Worm (Caenorhabditis elegans) whole organism, mixed stage, embryonic: ENCODE data around the gene Y17G7B.17.

Source experiments
- M03D4.4 ChIP-seq: sonication (generic microtip); optimal IDR thresholded peaks from 2 replicates; lab custom pipeline; 2017; ENCODE audit warnings: mild to moderate bottlenecking, missing genetic modification characterization, missing compliant biosample characterization
- bed-3 ChIP-seq: fragments of 200-800 bp; sonication (Bioruptor generic); optimal IDR thresholded peaks from 3 replicates; lab custom pipeline; 2018; ENCODE audit warnings: mild to moderate bottlenecking, missing genetic modification characterization, moderate library complexity, missing compliant biosample characterization
- blmp-1 ChIP-seq: fragments of 150-350 bp; optimal IDR thresholded peaks from 2 replicates; lab custom pipeline; 2014; ENCODE audit warnings: missing biosample characterization, missing genetic modification characterization
- ceh-39 ChIP-seq: fragments of 150-350 bp; optimal IDR thresholded peaks from 2 replicates; lab custom pipeline; 2014; ENCODE audit warnings: missing biosample characterization, missing genetic modification characterization
- ceh-43 ChIP-seq: fragments of 200-800 bp; sonication (Bioruptor generic); optimal IDR thresholded peaks from 2 replicates; lab custom pipeline; 2018; ENCODE audit warnings: mild to moderate bottlenecking, missing genetic modification characterization, moderate library complexity, missing compliant biosample characterization
- ceh-83 ChIP-seq: fragments of 200-800 bp; sonication (Bioruptor generic); optimal IDR thresholded peaks from 2 replicates; lab custom pipeline; 2018; ENCODE audit warnings: mild to moderate bottlenecking, missing genetic modification characterization, missing compliant biosample characterization
- ces-1 ChIP-seq: fragments of 150-350 bp; optimal IDR thresholded peaks from 2 replicates; lab custom pipeline; 2014; ENCODE audit warnings: missing biosample characterization, missing genetic modification reagents, missing genetic modification characterization
- cnd-1 ChIP-seq: fragments of 200-800 bp; sonication (Bioruptor generic); optimal IDR thresholded peaks from 2 replicates; lab custom pipeline; 2018; ENCODE audit warnings: mild to moderate bottlenecking, missing genetic modification characterization, missing compliant biosample characterization
- drap-1 ChIP-seq: fragments of 200-800 bp; sonication (Bioruptor generic); optimal IDR thresholded peaks from 3 replicates; lab custom pipeline; 2018; ENCODE audit warnings: mild to moderate bottlenecking, missing genetic modification characterization, missing compliant biosample characterization
- elt-1 ChIP-seq: sonication (generic microtip); optimal IDR thresholded peaks from 2 replicates; lab custom pipeline; 2017; ENCODE audit warnings: missing genetic modification characterization, mild to moderate bottlenecking, missing compliant biosample characterization, antibody characterized with exemption, moderate library complexity, borderline replicate concordance; ENCODE audit not compliant: insufficient read depth
- elt-3 ChIP-seq: fragments of 150-350 bp; optimal IDR thresholded peaks from 2 replicates; lab custom pipeline; 2014; ENCODE audit warnings: missing biosample characterization, missing genetic modification characterization
- flh-1 ChIP-seq: fragments of 200-800 bp; sonication (Bioruptor generic); optimal IDR thresholded peaks from 2 replicates; lab custom pipeline; 2018; ENCODE audit warnings: mild to moderate bottlenecking, missing genetic modification characterization, moderate library complexity, missing compliant biosample characterization
- ham-2 ChIP-seq: fragments of 200-800 bp; sonication (Bioruptor generic); optimal IDR thresholded peaks from 2 replicates; lab custom pipeline; 2018; ENCODE audit warnings: mild to moderate bottlenecking, missing genetic modification characterization, missing compliant biosample characterization
- hlh-1 ChIP-seq: fragments of 150-350 bp; optimal IDR thresholded peaks from 2 replicates; lab custom pipeline; 2014; ENCODE audit warnings: missing biosample characterization, missing genetic modification reagents, missing genetic modification characterization
- lin-13 ChIP-seq: fragments of 150-350 bp; optimal IDR thresholded peaks from 2 replicates; lab custom pipeline; 2014; ENCODE audit warnings: missing biosample characterization, missing genetic modification characterization
- lin-32 ChIP-seq: fragments of 200-800 bp; sonication (Bioruptor generic); optimal IDR thresholded peaks from 2 replicates; lab custom pipeline; 2018; ENCODE audit warnings: mild to moderate bottlenecking, missing genetic modification characterization, missing compliant biosample characterization
- lsy-2 ChIP-seq: fragments of 150-350 bp; optimal IDR thresholded peaks from 2 replicates; lab custom pipeline; 2014; ENCODE audit warnings: missing biosample characterization, missing genetic modification characterization
- mab-5 ChIP-seq: fragments of 150-350 bp; optimal IDR thresholded peaks from 2 replicates; lab custom pipeline; 2014; ENCODE audit warnings: missing biosample characterization, missing genetic modification characterization
- mep-1 ChIP-seq: fragments of 150-350 bp; optimal IDR thresholded peaks from 2 replicates; lab custom pipeline; 2017; ENCODE audit warnings: missing biosample characterization, missing genetic modification reagents, missing genetic modification characterization, inconsistent platforms
- mls-2 ChIP-seq: sonication (generic microtip); optimal IDR thresholded peaks from 2 replicates; lab custom pipeline; 2016; ENCODE audit warnings: mild to moderate bottlenecking, missing genetic modification characterization, moderate library complexity, missing compliant biosample characterization
- nhr-2 ChIP-seq: fragments of 150-350 bp; optimal IDR thresholded peaks from 2 replicates; lab custom pipeline; 2014; ENCODE audit warnings: missing biosample characterization, missing genetic modification characterization
- nhr-237 ChIP-seq: fragments of 150-350 bp; optimal IDR thresholded peaks from 2 replicates; lab custom pipeline; 2014; ENCODE audit warnings: missing biosample characterization, missing genetic modification characterization
- nhr-28 ChIP-seq: fragments of 150-350 bp; optimal IDR thresholded peaks from 2 replicates; lab custom pipeline; 2014; ENCODE audit warnings: missing biosample characterization, missing genetic modification characterization
- nhr-76 ChIP-seq: sonication (generic microtip); optimal IDR thresholded peaks from 2 replicates; lab custom pipeline; 2017; ENCODE audit warnings: missing biosample characterization, missing genetic modification characterization
- pha-4 ChIP-seq: fragments of 150-350 bp; optimal IDR thresholded peaks from 2 replicates; lab custom pipeline; 2018; ENCODE audit warnings: missing biosample characterization, missing genetic modification reagents, missing genetic modification characterization
- sem-2 ChIP-seq: fragments of 200-800 bp; sonication (Bioruptor generic); optimal IDR thresholded peaks from 2 replicates; lab custom pipeline; 2018; ENCODE audit warnings: mild to moderate bottlenecking, missing genetic modification characterization, missing compliant biosample characterization
- snpc-4 ChIP-seq: fragments of 150-350 bp; optimal IDR thresholded peaks from 2 replicates; lab custom pipeline; 2014; ENCODE audit warnings: missing biosample characterization, missing genetic modification characterization
- sptf-1 ChIP-seq: sonication (generic microtip); optimal IDR thresholded peaks from 2 replicates; lab custom pipeline; 2017; ENCODE audit warnings: mild to moderate bottlenecking, missing genetic modification characterization, moderate library complexity, missing compliant biosample characterization
- tbx-8 ChIP-seq: fragments of 200-800 bp; sonication (Bioruptor generic); optimal IDR thresholded peaks from 2 replicates; lab custom pipeline; 2018; ENCODE audit warnings: mild to moderate bottlenecking, missing genetic modification characterization, moderate library complexity, missing compliant biosample characterization
- unc-120 ChIP-seq: sonication (generic microtip); optimal IDR thresholded peaks from 2 replicates; lab custom pipeline; 2017; ENCODE audit warnings: missing genetic modification characterization, missing compliant biosample characterization; ENCODE audit not compliant: poor library complexity, severe bottlenecking
- unc-62 ChIP-seq: fragments of 150-350 bp; optimal IDR thresholded peaks from 2 replicates; lab custom pipeline; 2014; ENCODE audit warnings: missing biosample characterization, missing genetic modification reagents, missing genetic modification characterization
- zip-8 ChIP-seq: fragments of 150-350 bp; optimal IDR thresholded peaks from 2 replicates; lab custom pipeline; 2014; ENCODE audit warnings: missing biosample characterization, missing genetic modification characterization
- ztf-11 ChIP-seq: fragments of 150-350 bp; optimal IDR thresholded peaks from 2 replicates; lab custom pipeline; 2014; ENCODE audit warnings: missing biosample characterization, missing genetic modification characterization

Gene Y17G7B.17

DNA sequence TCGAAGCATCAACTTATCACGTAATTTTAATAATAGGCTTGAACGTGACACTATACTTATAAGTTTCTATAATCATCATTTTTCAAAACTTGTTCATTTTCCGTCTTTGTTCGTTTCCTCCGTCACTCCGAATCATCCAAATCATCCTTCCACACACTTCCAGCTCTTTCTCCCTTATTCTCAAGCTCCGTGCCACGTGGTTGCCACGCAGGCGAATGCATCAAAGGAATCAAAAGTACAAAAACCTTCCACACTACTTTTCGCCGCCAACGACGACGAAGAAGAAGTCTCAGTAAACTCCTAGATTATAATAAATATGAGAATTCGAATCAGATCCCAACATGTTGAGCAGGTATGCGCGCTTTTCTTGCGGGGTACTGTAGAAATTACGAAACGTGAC, 45.6 kb downstream of the Y17G7B.17 start:
- no peak for TF ChIP-seq flh-1 (GFP tag; lab: Kevin White, UChicago)
- no peak for TF ChIP-seq M03D4.4
- TF ChIP-seq nhr-237, result no peak
- no peak for TF ChIP-seq tbx-8 (GFP tag; lab: Kevin White, UChicago)
- no peak for TF ChIP-seq mep-1 (tag; lab: Kevin White, UChicago)
- no peak for TF ChIP-seq pha-4 (tag; lab: Kevin White, UChicago)
- TF ChIP-seq drap-1 (GFP tag; lab: Kevin White, UChicago), result no peak
- TF ChIP-seq sem-2, result no peak
- TF ChIP-seq elt-1 (tag; lab: Kevin White, UChicago), result no peak
- no peak for TF ChIP-seq lsy-2 (tag; lab: Kevin White, UChicago)
- no peak for TF ChIP-seq ceh-39 (tag; lab: Kevin White, UChicago)

DNA sequence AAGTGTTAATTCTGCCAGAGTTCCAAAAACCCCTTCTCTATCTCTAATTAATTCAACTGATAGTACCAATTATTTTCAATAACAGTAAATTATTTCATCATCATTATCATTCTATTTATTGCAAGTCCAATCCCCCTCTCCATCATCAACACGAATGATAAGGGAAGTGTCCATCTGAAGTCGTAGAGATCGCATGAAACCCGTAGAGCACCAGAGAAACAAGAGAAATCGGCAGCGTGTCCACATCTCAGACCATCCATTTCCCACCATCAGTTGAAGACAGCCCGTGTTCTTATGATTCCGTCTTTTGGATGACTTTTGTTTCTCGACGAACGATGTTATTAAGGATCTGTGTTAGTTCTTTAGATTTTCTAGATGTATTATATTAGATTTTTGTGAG, 46.3 kb downstream of the Y17G7B.17 start:
- TF ChIP-seq nhr-28 (tag; lab: Kevin White, UChicago) (no peak), bed-3 (no peak), nhr-237 (no peak), ham-2 (GFP tag; lab: Kevin White, UChicago) (no peak), elt-3 (tag; lab: Kevin White, UChicago) (peak; percentile 74)

DNA sequence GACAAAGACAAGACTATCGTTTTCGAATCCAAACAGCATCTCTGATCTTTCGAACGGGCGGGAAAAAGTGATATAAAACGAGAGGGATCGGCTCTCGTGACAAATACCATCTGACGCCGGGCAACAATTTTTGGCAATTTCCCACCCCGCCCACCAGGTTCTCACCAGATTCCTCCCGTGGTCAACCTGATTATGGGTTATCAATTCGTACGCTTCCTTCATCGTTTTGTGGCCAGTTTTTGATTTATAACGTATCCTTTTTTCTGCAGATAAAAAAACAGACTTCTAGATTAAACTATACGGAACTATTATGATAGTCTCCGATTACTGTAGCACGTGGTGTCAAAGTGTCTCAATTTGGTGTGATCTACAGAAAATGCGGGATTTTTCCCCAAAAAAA, 46.9 kb downstream of the Y17G7B.17 start:
- TF ChIP-seq tbx-8 (GFP tag; lab: Kevin White, UChicago), result no peak
- TF ChIP-seq lin-13 (tag; lab: Kevin White, UChicago), result no peak
- no peak for TF ChIP-seq sem-2
- no peak for TF ChIP-seq blmp-1
- TF ChIP-seq lsy-2 (tag; lab: Kevin White, UChicago), result no peak
- TF ChIP-seq nhr-28 (tag; lab: Kevin White, UChicago), result no peak
- no peak for TF ChIP-seq elt-3 (tag; lab: Kevin White, UChicago)
- no peak for TF ChIP-seq ceh-43 (GFP tag; lab: Kevin White, UChicago)
- TF ChIP-seq snpc-4 (tag; lab: Kevin White, UChicago), result no peak
- no peak for TF ChIP-seq ceh-83
- no peak for TF ChIP-seq sptf-1 (tag; lab: Kevin White, UChicago)
- TF ChIP-seq unc-120, result no peak
- no peak for TF ChIP-seq ham-2 (GFP tag; lab: Kevin White, UChicago)
- TF ChIP-seq nhr-2, result no peak
- TF ChIP-seq mep-1 (tag; lab: Kevin White, UChicago), result no peak
- no peak for TF ChIP-seq cnd-1 (tag; lab: Kevin White, UChicago)
- TF ChIP-seq lin-32 (GFP tag; lab: Kevin White, UChicago), result no peak
- no peak for TF ChIP-seq elt-1 (tag; lab: Kevin White, UChicago)
- TF ChIP-seq, all 35 proteins: peak for 0

DNA sequence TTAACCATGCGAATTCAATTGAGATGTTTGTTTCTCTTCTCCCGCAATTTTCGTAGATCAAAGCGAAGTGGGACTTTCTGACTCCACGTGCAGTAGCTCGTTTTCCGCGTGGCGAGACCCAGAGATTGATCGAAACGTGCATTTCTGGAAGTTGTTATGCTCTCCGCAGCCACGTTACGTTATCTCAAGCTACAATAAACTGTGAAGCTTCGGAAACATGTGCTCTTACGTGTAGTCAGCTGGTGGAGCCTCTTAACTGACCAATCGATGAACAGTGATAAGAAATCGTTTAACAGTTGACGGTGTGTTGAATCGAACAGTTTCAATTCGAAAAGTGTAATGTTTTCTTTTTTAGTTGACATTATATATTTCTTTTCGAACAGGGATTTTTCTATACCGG, 47.7 kb downstream of the Y17G7B.17 start:
- TF ChIP-seq unc-62 (GFP tag; lab: Kevin White, UChicago) (no peak), nhr-76 (tag; lab: Kevin White, UChicago) (no peak), sptf-1 (tag; lab: Kevin White, UChicago) (no peak), sem-2 (no peak)

DNA sequence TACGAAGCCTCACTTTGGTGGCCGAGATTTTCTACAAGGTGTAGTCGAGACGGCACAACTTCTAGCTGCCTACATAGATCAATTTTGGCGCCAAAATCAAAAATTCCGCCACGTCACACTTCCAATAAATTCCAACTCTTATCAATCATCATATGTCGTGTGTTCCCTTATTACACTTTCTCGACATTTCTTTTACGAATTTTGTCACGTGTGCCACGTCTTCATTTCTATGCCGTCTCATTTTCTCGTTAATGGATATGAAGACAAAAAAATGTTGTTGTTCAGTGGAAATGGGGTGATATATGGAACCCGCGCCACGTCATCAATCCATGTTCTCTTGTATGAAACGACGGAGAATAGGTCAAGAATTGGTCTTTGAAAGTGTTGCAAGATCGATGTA, 48.2 kb downstream of the Y17G7B.17 start:
- TF ChIP-seq ces-1 (no peak), ceh-43 (GFP tag; lab: Kevin White, UChicago) (no peak), ztf-11 (no peak), M03D4.4 (no peak), elt-3 (tag; lab: Kevin White, UChicago) (no peak), lsy-2 (tag; lab: Kevin White, UChicago) (no peak), unc-120 (no peak), bed-3 (no peak), pha-4 (tag; lab: Kevin White, UChicago) (no peak), mab-5 (no peak), drap-1 (GFP tag; lab: Kevin White, UChicago) (no peak), hlh-1 (no peak), snpc-4 (tag; lab: Kevin White, UChicago) (no peak), nhr-76 (tag; lab: Kevin White, UChicago) (no peak), zip-8 (tag; lab: Kevin White, UChicago) (no peak), nhr-28 (tag; lab: Kevin White, UChicago) (no peak), mep-1 (tag; lab: Kevin White, UChicago) (no peak), sptf-1 (tag; lab: Kevin White, UChicago) (no peak), mls-2 (tag; lab: Kevin White, UChicago) (no peak)
